Fruit fly (Drosophila melanogaster): Measurements from ENCODE around the gene mRpL47.

Gene mRpL47

dm6 chr3R:9496748-9497147, 19.0 kb downstream of the mRpL47 start (continued):
- TF ChIP-seq otp (GFP tag; IDR thresholded peaks at IDR 0.05) (no peak), NFAT (GFP tag; IDR thresholded peaks at IDR 0.05) (peak; percentile 75), CG13123 (GFP tag; optimal IDR thresholded peaks at IDR 0.05) (peak; percentile 54), CG18599 (GFP tag; optimal IDR thresholded peaks at IDR 0.05) (peak; percentile 75), trem (tag; optimal IDR thresholded peaks at IDR 0.05) (peak; percentile 84), E2f2 (GFP tag; IDR thresholded peaks at IDR 0.05) (peak; percentile 100), yki (optimal IDR thresholded peaks at IDR 0.05) (no peak), fu2 (GFP tag; optimal IDR thresholded peaks at IDR 0.05) (peak; percentile 81), Neu2 (GFP tag; optimal IDR thresholded peaks at IDR 0.05; ENCODE audit: borderline replicate concordance) (peak; percentile 39), sima (GFP tag; optimal IDR thresholded peaks at IDR 0.05) (peak; percentile 64), Side (GFP tag; optimal IDR thresholded peaks at IDR 0.05) (peak; percentile 89), Rx (GFP tag; IDR thresholded peaks at IDR 0.05) (0 out of 2 replicates have a peak, but pooled peaks have one; percentile 23), ci (GFP tag; IDR thresholded peaks at IDR 0.05) (peak; percentile 85), CG15073 (GFP tag; optimal IDR thresholded peaks at IDR 0.05) (no peak), ato (GFP tag; IDR thresholded peaks at IDR 0.05; ENCODE audit: partially characterized antibody) (peak; percentile 71), CG7556 (GFP tag; optimal IDR thresholded peaks at IDR 0.05) (peak; percentile 67), CG18619 (GFP tag; optimal IDR thresholded peaks at IDR 0.05) (peak; percentile 70), usp (GFP tag; optimal IDR thresholded peaks at IDR 0.05) (no peak), gsb (GFP tag; IDR thresholded peaks at IDR 0.05) (no peak), CG8388 (GFP tag; optimal IDR thresholded peaks at IDR 0.05) (no peak), CG2712 (tag; optimal IDR thresholded peaks at IDR 0.05) (peak; percentile 69), vnd (GFP tag; IDR thresholded peaks at IDR 0.05; ENCODE audit: partially characterized antibody) (no peak), crol (GFP tag; IDR thresholded peaks at IDR 0.05) (no peak), CG2202 (tag; optimal IDR thresholded peaks at IDR 0.05) (no peak), Opbp (GFP tag; IDR thresholded peaks at IDR 0.05; ENCODE audit: partially characterized antibody) (peak; percentile 70), HLH54F (GFP tag; optimal IDR thresholded peaks at IDR 0.05) (peak; percentile 88), her (GFP tag; optimal IDR thresholded peaks at IDR 0.05) (peak; percentile 83), B-H2 (GFP tag; optimal IDR thresholded peaks at IDR 0.05) (peak; percentile 95), zfh2 (GFP tag; optimal IDR thresholded peaks at IDR 0.05) (peak; percentile 91), h (optimal IDR thresholded peaks at IDR 0.05) (no peak), CG4282 (GFP tag; optimal IDR thresholded peaks at IDR 0.05) (peak; percentile 75), CG10462 (GFP tag; optimal IDR thresholded peaks at IDR 0.05) (no peak), pros (GFP tag; optimal IDR thresholded peaks at IDR 0.05) (no peak), Gsc (GFP tag; IDR thresholded peaks at IDR 0.05) (no peak), CG11696 (GFP tag; IDR thresholded peaks at IDR 0.05) (no peak), Doc3 (GFP tag; IDR thresholded peaks at IDR 0.05; ENCODE audit: partially characterized antibody) (no peak), CG42726 (GFP tag; IDR thresholded peaks at IDR 0.05; ENCODE audit: partially characterized antibody) (peak; percentile 71), tx (GFP tag; optimal IDR thresholded peaks at IDR 0.05) (peak; percentile 78), tio (GFP tag; optimal IDR thresholded peaks at IDR 0.05) (no peak), zen2 (GFP tag; IDR thresholded peaks at IDR 0.05; ENCODE audit: partially characterized antibody) (no peak; the same call in 2 of the 3 replicates), CG17829 (tag; optimal IDR thresholded peaks at IDR 0.05) (peak; percentile 80), ems (GFP tag; optimal IDR thresholded peaks at IDR 0.05) (peak; percentile 71), cg (GFP tag; optimal IDR thresholded peaks at IDR 0.05) (no peak), gem (tag; optimal IDR thresholded peaks at IDR 0.05) (peak; percentile 58), CG15011 (GFP tag; optimal IDR thresholded peaks at IDR 0.05) (no peak), BEAF-32 (GFP tag; optimal IDR thresholded peaks at IDR 0.05) (peak; percentile 58), CG1603 (tag; optimal IDR thresholded peaks at IDR 0.05) (peak; percentile 90), cwo (GFP tag; optimal IDR thresholded peaks at IDR 0.05) (peak; percentile 42), Nf-YB (GFP tag; optimal IDR thresholded peaks at IDR 0.05) (peak; percentile 30), Jarid2 (GFP tag; optimal IDR thresholded peaks at IDR 0.05) (no peak), emc (GFP tag; optimal IDR thresholded peaks at IDR 0.05) (peak; percentile 51)
